Worm (Caenorhabditis elegans): ENCODE measurements around the gene nhr-80.

The nhr-80 gene

DNA sequence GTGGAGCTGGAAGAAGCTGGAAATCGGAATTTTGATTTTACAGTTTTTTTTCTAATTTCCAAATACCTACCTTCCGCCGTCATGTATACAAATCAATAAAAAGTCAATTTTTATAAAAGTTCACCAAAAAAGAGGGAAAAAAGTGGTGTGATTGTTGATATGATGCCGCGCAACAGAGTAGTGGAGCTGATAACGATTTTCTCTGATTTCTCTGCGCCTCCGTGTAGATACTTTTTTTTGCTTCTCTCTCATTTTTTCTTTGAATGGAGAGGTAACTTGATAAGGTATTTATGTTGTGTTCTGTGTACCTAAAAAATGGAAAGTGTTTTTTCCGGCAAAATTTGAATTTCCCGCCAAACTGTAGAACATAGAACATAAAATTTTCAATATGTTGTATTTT is at the start of gene nhr-80:
Gene nhr-80, minus strand, starts transcription at position 199 of the 400 bp plus-strand sequence.
- TF ChIP-seq lsy-2 (tag; optimal IDR thresholded peaks at IDR 0.05) (no peak), nhr-237 (tag; optimal IDR thresholded peaks at IDR 0.05) (no peak), nhr-76 (tag; optimal IDR thresholded peaks at IDR 0.05) (no peak), lin-32 (GFP tag; optimal IDR thresholded peaks at IDR 0.05) (no peak), ceh-83 (GFP tag; optimal IDR thresholded peaks at IDR 0.05) (no peak), drap-1 (GFP tag; optimal IDR thresholded peaks at IDR 0.05) (no peak), ztf-11 (tag; optimal IDR thresholded peaks at IDR 0.05) (no peak), sem-2 (GFP tag; optimal IDR thresholded peaks at IDR 0.05) (no peak), M03D4.4 (tag; optimal IDR thresholded peaks at IDR 0.05) (no peak), bed-3 (GFP tag; optimal IDR thresholded peaks at IDR 0.05) (no peak), cnd-1 (tag; optimal IDR thresholded peaks at IDR 0.05) (no peak), pha-4 (tag; optimal IDR thresholded peaks at IDR 0.05) (no peak), ham-2 (GFP tag; optimal IDR thresholded peaks at IDR 0.05) (no peak), unc-120 (tag; optimal IDR thresholded peaks at IDR 0.05; ENCODE audit: poor library complexity, severe bottlenecking) (no peak), elt-3 (tag; optimal IDR thresholded peaks at IDR 0.05) (no peak), zip-8 (tag; optimal IDR thresholded peaks at IDR 0.05) (no peak)

DNA sequence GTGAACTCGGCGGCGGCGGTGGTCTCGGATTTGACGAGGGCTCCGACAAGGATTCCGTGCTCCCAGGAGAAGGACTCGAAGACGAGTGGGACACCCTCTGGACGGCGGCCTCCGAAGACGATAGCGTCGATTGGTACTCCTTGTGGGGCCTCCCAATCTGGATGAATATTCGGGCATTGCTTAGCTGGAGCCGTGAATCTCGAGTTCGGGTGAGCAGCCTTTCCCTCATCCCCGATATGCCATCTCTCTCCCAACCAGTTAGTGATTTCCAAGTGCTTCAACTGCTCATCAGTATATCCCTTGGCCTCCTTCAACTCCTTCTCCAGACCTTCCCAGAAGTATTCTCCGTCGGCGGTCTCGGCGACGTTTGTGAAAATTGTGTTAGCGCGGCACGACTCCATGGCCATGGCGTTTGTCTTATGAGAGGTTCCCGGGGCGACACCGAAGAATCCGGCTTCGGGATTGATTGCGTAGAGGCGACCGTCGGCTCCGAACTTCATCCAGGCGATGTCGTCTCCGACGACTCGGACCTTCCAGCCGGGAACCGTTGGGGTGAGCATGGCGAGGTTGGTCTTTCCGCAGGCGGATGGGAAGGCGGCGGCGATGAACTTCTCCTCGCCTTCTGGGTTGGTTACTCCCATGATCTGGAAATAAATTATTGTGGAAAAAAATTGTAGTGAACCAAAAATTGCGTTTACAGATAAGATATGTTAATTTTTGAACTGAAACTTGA is 49.1 kb upstream of the nhr-80 start:
- TF ChIP-seq nhr-12 (tag; optimal IDR thresholded peaks at IDR 0.05): no peak
- no peak for TF ChIP-seq pha-4 (tag; optimal IDR thresholded peaks at IDR 0.05)
- no peak for TF ChIP-seq ztf-11 (tag; optimal IDR thresholded peaks at IDR 0.05)
- TF ChIP-seq bed-3 (GFP tag; optimal IDR thresholded peaks at IDR 0.05): no peak
- TF ChIP-seq blmp-1 (tag; optimal IDR thresholded peaks at IDR 0.05): no peak
- TF ChIP-seq elt-1 (tag; optimal IDR thresholded peaks at IDR 0.05; ENCODE audit: borderline replicate concordance, insufficient read depth): no peak
- no peak for TF ChIP-seq zip-8 (tag; optimal IDR thresholded peaks at IDR 0.05)
- TF ChIP-seq cnd-1 (tag; optimal IDR thresholded peaks at IDR 0.05): no peak
- TF ChIP-seq tbx-8 (GFP tag; optimal IDR thresholded peaks at IDR 0.05): no peak
- no peak for TF ChIP-seq ces-1 (GFP tag; optimal IDR thresholded peaks at IDR 0.05)
- TF ChIP-seq snpc-4 (tag; optimal IDR thresholded peaks at IDR 0.05): no peak
- no peak for TF ChIP-seq flh-1 (GFP tag; optimal IDR thresholded peaks at IDR 0.05)
- no peak for TF ChIP-seq drap-1 (GFP tag; optimal IDR thresholded peaks at IDR 0.05)
- TF ChIP-seq sem-2 (GFP tag; optimal IDR thresholded peaks at IDR 0.05): no peak
- TF ChIP-seq mab-5 (tag; optimal IDR thresholded peaks at IDR 0.05): no peak
- TF ChIP-seq unc-120 (tag; optimal IDR thresholded peaks at IDR 0.05; ENCODE audit: poor library complexity, severe bottlenecking): no peak
- TF ChIP-seq nhr-237 (tag; optimal IDR thresholded peaks at IDR 0.05): no peak

DNA sequence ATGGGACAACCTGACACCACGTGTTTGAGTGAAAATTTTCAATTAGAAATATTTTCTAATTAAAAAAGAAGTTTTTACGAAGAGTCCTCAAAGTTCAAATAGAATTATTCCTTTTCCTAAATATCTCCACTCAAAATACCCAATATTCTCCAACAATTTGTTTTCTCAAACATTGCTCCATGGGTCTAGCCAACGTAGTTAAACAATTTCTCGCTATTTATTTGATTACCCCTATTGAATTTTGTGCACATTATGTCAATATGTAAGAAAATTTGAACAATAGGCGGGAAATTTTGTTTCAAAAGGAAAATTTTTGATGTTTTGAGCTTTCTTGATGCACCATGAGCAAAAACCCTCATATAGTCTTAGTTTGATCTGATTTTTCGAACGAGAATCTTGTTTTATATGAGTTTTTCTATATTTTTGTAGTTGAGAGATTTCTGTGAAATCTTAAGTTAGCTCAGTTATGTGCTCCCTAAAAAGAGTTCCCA is 47.8 kb upstream of the nhr-80 start:
- TF ChIP-seq ces-1 (GFP tag; optimal IDR thresholded peaks at IDR 0.05): peak; percentile 68
- no peak for TF ChIP-seq nhr-2 (tag; optimal IDR thresholded peaks at IDR 0.05)

DNA sequence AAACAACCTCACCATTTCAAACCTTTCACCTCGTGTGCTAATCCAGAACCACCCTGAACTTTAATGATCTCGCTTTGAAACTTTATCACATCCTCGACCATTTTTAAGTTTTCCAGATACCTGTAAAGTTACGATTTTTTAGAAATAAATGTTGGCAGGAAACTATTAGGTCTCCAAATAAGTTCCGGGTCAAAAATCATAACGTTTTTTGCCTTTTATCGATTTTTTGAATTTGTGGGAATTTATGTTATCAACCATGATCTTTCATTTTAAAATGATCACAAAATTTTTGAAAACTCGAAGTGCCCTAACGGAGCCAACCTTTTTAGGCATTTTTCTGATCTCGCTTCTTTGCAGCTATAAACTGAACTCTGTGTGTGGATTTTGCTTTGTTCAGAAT is 46.4 kb upstream of the nhr-80 start, which contains the start of gene btb-5:
Gene btb-5, minus strand, starts transcription at position 101 of the 400 bp plus-strand sequence.
- no peak for TF ChIP-seq mep-1 (tag; optimal IDR thresholded peaks at IDR 0.05)
- no peak for TF ChIP-seq nhr-12 (tag; optimal IDR thresholded peaks at IDR 0.05)
- no peak for TF ChIP-seq sem-2 (GFP tag; optimal IDR thresholded peaks at IDR 0.05)
- no peak for TF ChIP-seq lin-13 (tag; optimal IDR thresholded peaks at IDR 0.05)

DNA sequence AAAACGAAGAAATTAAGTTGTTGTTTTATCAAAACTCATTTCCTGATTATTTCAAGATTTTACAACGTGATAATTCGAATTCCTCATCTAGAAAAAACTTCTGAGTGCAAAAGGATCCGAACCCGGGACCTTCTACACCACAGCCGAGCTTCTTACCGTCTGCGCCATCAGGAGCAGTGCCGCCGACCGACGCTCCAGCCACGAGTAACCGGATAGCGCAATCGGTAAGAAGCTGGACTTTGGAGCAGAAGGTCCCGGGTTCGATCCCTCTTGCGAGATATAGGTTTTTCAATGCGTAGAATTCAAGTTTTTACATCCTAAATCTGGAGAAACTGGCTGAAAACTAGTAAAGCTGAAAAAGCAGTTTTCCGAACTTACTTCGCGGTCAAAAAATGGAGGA is 39.0 kb upstream of the nhr-80 start:
- TF ChIP-seq ceh-39 (tag; optimal IDR thresholded peaks at IDR 0.05) (no peak), lin-32 (GFP tag; optimal IDR thresholded peaks at IDR 0.05) (no peak), ceh-43 (GFP tag; optimal IDR thresholded peaks at IDR 0.05) (no peak), hlh-1 (tag; optimal IDR thresholded peaks at IDR 0.05) (no peak), blmp-1 (tag; optimal IDR thresholded peaks at IDR 0.05) (no peak), mab-5 (tag; optimal IDR thresholded peaks at IDR 0.05) (no peak), mls-2 (tag; optimal IDR thresholded peaks at IDR 0.05) (no peak), nhr-237 (tag; optimal IDR thresholded peaks at IDR 0.05) (no peak), flh-1 (GFP tag; optimal IDR thresholded peaks at IDR 0.05) (no peak), drap-1 (GFP tag; optimal IDR thresholded peaks at IDR 0.05) (no peak), lsy-2 (tag; optimal IDR thresholded peaks at IDR 0.05) (no peak), bed-3 (GFP tag; optimal IDR thresholded peaks at IDR 0.05) (no peak), ces-1 (GFP tag; optimal IDR thresholded peaks at IDR 0.05) (no peak), sptf-1 (tag; optimal IDR thresholded peaks at IDR 0.05) (no peak), nhr-2 (tag; optimal IDR thresholded peaks at IDR 0.05) (no peak), nhr-12 (tag; optimal IDR thresholded peaks at IDR 0.05) (no peak), unc-39 (tag; optimal IDR thresholded peaks at IDR 0.05) (no peak), nhr-28 (tag; optimal IDR thresholded peaks at IDR 0.05) (no peak)

Data from whole organism, mixed stage, embryonic.